Fruit fly (Drosophila melanogaster): ENCODE data around the gene aspr.

Gene aspr

dm6 chrX:20158943-20159385 is 11.0 kb downstream of the aspr start (continued):
- no peak for TF ChIP-seq ham (GFP tag; IDR thresholded peaks at IDR 0.05)
- TF ChIP-seq exex (tag; optimal IDR thresholded peaks at IDR 0.05) = peak; percentile 47
- no peak for TF ChIP-seq CG3281 (GFP tag; optimal IDR thresholded peaks at IDR 0.05)
- no peak for TF ChIP-seq chn (GFP tag; optimal IDR thresholded peaks at IDR 0.05)
- no peak for TF ChIP-seq CG8388 (GFP tag; optimal IDR thresholded peaks at IDR 0.05)
- no peak for TF ChIP-seq CG9797 (GFP tag; optimal IDR thresholded peaks at IDR 0.05)
- no peak for TF ChIP-seq CG11504 (tag; optimal IDR thresholded peaks at IDR 0.05)
- TF ChIP-seq Vsx1 (GFP tag; optimal IDR thresholded peaks at IDR 0.05) = peak; percentile 0
- TF ChIP-seq btn (GFP tag; optimal IDR thresholded peaks at IDR 0.05) = no peak
- no peak for TF ChIP-seq CG11723 (GFP tag; optimal IDR thresholded peaks at IDR 0.05)
- no peak for TF ChIP-seq bbx (GFP tag; IDR thresholded peaks at IDR 0.05; ENCODE audit: partially characterized antibody)
- no peak for TF ChIP-seq CG8924 (tag; optimal IDR thresholded peaks at IDR 0.05)
- no peak for TF ChIP-seq Doc3 (GFP tag; IDR thresholded peaks at IDR 0.05; ENCODE audit: partially characterized antibody)
- TF ChIP-seq grn (GFP tag; optimal IDR thresholded peaks at IDR 0.05) = peak; percentile 71
- TF ChIP-seq CG1832 (GFP tag; optimal IDR thresholded peaks at IDR 0.05) = peak; percentile 94
- TF ChIP-seq CG1529 (GFP tag; optimal IDR thresholded peaks at IDR 0.05) = no peak
- peak in 1 of 3 experiments; percentile 73 for TF ChIP-seq Stat92E (GFP tag; optimal IDR thresholded peaks at IDR 0.05)
- TF ChIP-seq h (optimal IDR thresholded peaks at IDR 0.05) = no peak
- no peak for TF ChIP-seq danr (GFP tag; IDR thresholded peaks at IDR 0.05)
- TF ChIP-seq CG7372 (GFP tag; IDR thresholded peaks at IDR 0.05) = no peak
- TF ChIP-seq z (GFP tag; IDR thresholded peaks at IDR 0.05) = no peak
- no peak for TF ChIP-seq Sry-β (GFP tag; optimal IDR thresholded peaks at IDR 0.05)
- no peak for TF ChIP-seq dan (GFP tag; IDR thresholded peaks at IDR 0.05)
- TF ChIP-seq CG6254 (GFP tag; optimal IDR thresholded peaks at IDR 0.05) = no peak
- TF ChIP-seq oc (tag; optimal IDR thresholded peaks at IDR 0.05) = peak; percentile 45
- no peak for TF ChIP-seq Optix (GFP tag; IDR thresholded peaks at IDR 0.05)
- TF ChIP-seq Nf-YC (tag; optimal IDR thresholded peaks at IDR 0.05) = no peak
- no peak for TF ChIP-seq CG14050 (GFP tag; IDR thresholded peaks at IDR 0.05)
- TF ChIP-seq nerfin-1 (tag; optimal IDR thresholded peaks at IDR 0.05) = no peak
- TF ChIP-seq unpg (GFP tag; optimal IDR thresholded peaks at IDR 0.05) = no peak
- peak; percentile 67 for TF ChIP-seq GATAe (GFP tag; conservative IDR thresholded peaks at IDR 0.05)
- no peak for TF ChIP-seq seq (GFP tag; IDR thresholded peaks at IDR 0.05)
- no peak for TF ChIP-seq gcm (GFP tag; optimal IDR thresholded peaks at IDR 0.05)
- TF ChIP-seq nom (GFP tag; optimal IDR thresholded peaks at IDR 0.05) = peak; percentile 50
- TF ChIP-seq ro (GFP tag; IDR thresholded peaks at IDR 0.05) = no peak
- TF ChIP-seq CG10267 (tag; optimal IDR thresholded peaks at IDR 0.05) = no peak
- TF ChIP-seq CG34376 (GFP tag; optimal IDR thresholded peaks at IDR 0.05) = peak; percentile 46
- no peak for TF ChIP-seq pita (GFP tag; optimal IDR thresholded peaks at IDR 0.05)
- TF ChIP-seq lbe (GFP tag; optimal IDR thresholded peaks at IDR 0.05) = peak; percentile 21
- TF ChIP-seq D19B (GFP tag; optimal IDR thresholded peaks at IDR 0.05) = no peak
- TF ChIP-seq gcm2 (GFP tag; optimal IDR thresholded peaks at IDR 0.05) = no peak
- TF ChIP-seq Ets65A (GFP tag) = no peak
- no peak for TF ChIP-seq D19A (tag; optimal IDR thresholded peaks at IDR 0.05)
- TF ChIP-seq CG13775 (GFP tag; optimal IDR thresholded peaks at IDR 0.05) = no peak
- no peak for TF ChIP-seq CG8359 (GFP tag; optimal IDR thresholded peaks at IDR 0.05; ENCODE audit: borderline replicate concordance)
- TF ChIP-seq hb (GFP tag; IDR thresholded peaks at IDR 0.05; ENCODE audit: partially characterized antibody) = no peak
- no peak for TF ChIP-seq CG5245 (GFP tag; optimal IDR thresholded peaks at IDR 0.05)
- TF ChIP-seq CG8478 (optimal IDR thresholded peaks at IDR 0.05) = peak; percentile 79
- TF ChIP-seq nmo (GFP tag; optimal IDR thresholded peaks at IDR 0.05) = no peak
- TF ChIP-seq cato (GFP tag; optimal IDR thresholded peaks at IDR 0.05; ENCODE audit: borderline replicate concordance) = no peak
- no peak for TF ChIP-seq tin (GFP tag; optimal IDR thresholded peaks at IDR 0.05)

All from whole organism, embryonic.